Worm (Caenorhabditis elegans) whole organism, L2 larva: Measurements from ENCODE around the gene F46F2.5.

Experiments used
- R02D3.7 ChIP-seq: fragments of 150-350 bp; optimal IDR thresholded peaks from 2 replicates; lab custom pipeline; 2014; ENCODE audit warnings: missing biosample characterization, missing genetic modification characterization
- Y55F3AM.14 ChIP-seq: fragments of 200-800 bp; sonication (Bioruptor generic); optimal IDR thresholded peaks from 2 replicates; lab custom pipeline; 2018; ENCODE audit warnings: mild to moderate bottlenecking, missing genetic modification characterization, missing compliant biosample characterization
- alr-1 ChIP-seq: fragments of 150-350 bp; optimal IDR thresholded peaks from 2 replicates; lab custom pipeline; 2014; ENCODE audit warnings: missing biosample characterization, missing genetic modification characterization
- crh-2 ChIP-seq: sonication (generic microtip); optimal IDR thresholded peaks from 2 replicates; lab custom pipeline; 2017; ENCODE audit warnings: missing biosample characterization, missing genetic modification characterization
- dmd-4 ChIP-seq: sonication (generic microtip); optimal IDR thresholded peaks from 2 replicates; lab custom pipeline; 2017; ENCODE audit warnings: missing biosample characterization, missing genetic modification characterization
- egl-27 ChIP-seq: sonication (generic microtip); optimal IDR thresholded peaks from 3 replicates; lab custom pipeline; 2017; ENCODE audit warnings: missing biosample characterization, missing genetic modification reagents, missing genetic modification characterization
- elt-1 ChIP-seq: fragments of 150-350 bp; optimal IDR thresholded peaks from 2 replicates; lab custom pipeline; 2014; ENCODE audit warnings: missing biosample characterization, missing genetic modification characterization
- nhr-77 ChIP-seq: fragments of 150-350 bp; optimal IDR thresholded peaks from 2 replicates; lab custom pipeline; 2014; ENCODE audit warnings: missing biosample characterization, missing genetic modification characterization
- sma-3 ChIP-seq: sonication (generic microtip); optimal IDR thresholded peaks from 2 replicates; lab custom pipeline; 2016; ENCODE audit warnings: missing genetic modification reagents, missing genetic modification characterization, missing compliant biosample characterization
- unc-62 ChIP-seq: fragments of 150-350 bp; optimal IDR thresholded peaks from 2 replicates; lab custom pipeline; 2014; ENCODE audit warnings: missing biosample characterization, missing genetic modification reagents, missing genetic modification characterization
- zag-1 ChIP-seq: fragments of 150-350 bp; optimal IDR thresholded peaks from 2 replicates; lab custom pipeline; 2014; ENCODE audit warnings: missing biosample characterization, missing genetic modification characterization

- TF ChIP-seq egl-27 (tag; lab: Kevin White, UChicago) (no peak), zag-1 (no peak), crh-2 (tag; lab: Kevin White, UChicago) (no peak), R02D3.7 (no peak), Y55F3AM.14 (no peak), unc-62 (GFP tag; lab: Kevin White, UChicago) (no peak), elt-1 (tag; lab: Kevin White, UChicago) (no peak), nhr-77 (tag; lab: Kevin White, UChicago) (no peak), sma-3 (GFP tag; lab: Kevin White, UChicago) (no peak), dmd-4 (tag; lab: Kevin White, UChicago) (no peak), alr-1 (tag; lab: Kevin White, UChicago) (no peak)
Observed at ce11 chrX:15276241-15276640, 13.7 kb downstream of the F46F2.5 start.
